Worm (Caenorhabditis elegans) whole organism, L2 larva: Measurements from ENCODE around the gene rps-30.

Source experiments
- C34F6.9 ChIP-seq: fragments of 150-350 bp; optimal IDR thresholded peaks from 2 replicates; lab custom pipeline; 2014; ENCODE audit warnings: missing biosample characterization, missing genetic modification characterization
- F13H6.1 ChIP-seq: sonication (generic microtip); optimal IDR thresholded peaks from 2 replicates; lab custom pipeline; 2016; ENCODE audit warnings: missing genetic modification characterization, missing compliant biosample characterization
- R02D3.7 ChIP-seq: fragments of 150-350 bp; optimal IDR thresholded peaks from 2 replicates; lab custom pipeline; 2014; ENCODE audit warnings: missing biosample characterization, missing genetic modification characterization
- alr-1 ChIP-seq: fragments of 150-350 bp; optimal IDR thresholded peaks from 2 replicates; lab custom pipeline; 2014; ENCODE audit warnings: missing biosample characterization, missing genetic modification characterization
- ama-1 ChIP-seq: fragments of 150-350 bp; optimal IDR thresholded peaks from 2 replicates; lab custom pipeline; 2018; ENCODE audit warnings: inconsistent platforms
- blmp-1 ChIP-seq: sonication (generic microtip); optimal IDR thresholded peaks from 2 replicates; lab custom pipeline; 2017; ENCODE audit warnings: missing genetic modification characterization, mild to moderate bottlenecking, missing compliant biosample characterization, antibody characterized with exemption, moderate library complexity; ENCODE audit not compliant: insufficient read depth
- ceh-16 ChIP-seq: fragments of 150-350 bp; optimal IDR thresholded peaks from 2 replicates; lab custom pipeline; 2014; ENCODE audit warnings: missing biosample characterization, missing genetic modification characterization
- ceh-82 ChIP-seq: fragments of 150-350 bp; optimal IDR thresholded peaks from 2 replicates; lab custom pipeline; 2014; ENCODE audit warnings: missing biosample characterization, missing genetic modification characterization
- crh-2 ChIP-seq: sonication (generic microtip); optimal IDR thresholded peaks from 2 replicates; lab custom pipeline; 2017; ENCODE audit warnings: missing biosample characterization, missing genetic modification characterization
- egl-27 ChIP-seq: sonication (generic microtip); optimal IDR thresholded peaks from 3 replicates; lab custom pipeline; 2017; ENCODE audit warnings: missing biosample characterization, missing genetic modification reagents, missing genetic modification characterization
- elt-1 ChIP-seq: fragments of 150-350 bp; optimal IDR thresholded peaks from 2 replicates; lab custom pipeline; 2014; ENCODE audit warnings: missing biosample characterization, missing genetic modification characterization
- fos-1 ChIP-seq: fragments of 150-350 bp; optimal IDR thresholded peaks from 2 replicates; lab custom pipeline; 2014; ENCODE audit warnings: missing biosample characterization, missing genetic modification characterization
- gmeb-1 ChIP-seq: fragments of 150-350 bp; optimal IDR thresholded peaks from 2 replicates; lab custom pipeline; 2014; ENCODE audit warnings: missing biosample characterization, missing genetic modification characterization
- lin-13 ChIP-seq: fragments of 150-350 bp; optimal IDR thresholded peaks from 2 replicates; lab custom pipeline; 2014; ENCODE audit warnings: missing biosample characterization, missing genetic modification reagents, missing genetic modification characterization
- lin-39 ChIP-seq: fragments of 150-350 bp; optimal IDR thresholded peaks from 2 replicates; lab custom pipeline; 2014; ENCODE audit warnings: missing biosample characterization, missing genetic modification reagents, missing genetic modification characterization
- mab-5 ChIP-seq: fragments of 150-350 bp; optimal IDR thresholded peaks from 2 replicates; lab custom pipeline; 2014; ENCODE audit warnings: missing biosample characterization, missing genetic modification characterization
- mdl-1 ChIP-seq, 2 experiments: fragments of 150-350 bp in 1 of 2; sonication (generic microtip) in 1 of 2; optimal IDR thresholded peaks; 2 replicates each; lab custom pipeline; 2017; ENCODE audit warnings: missing biosample characterization in 2 of 2, missing genetic modification characterization in 2 of 2
- nhr-10 ChIP-seq: sonication (generic microtip); optimal IDR thresholded peaks from 2 replicates; lab custom pipeline; 2017; ENCODE audit warnings: missing biosample characterization, missing genetic modification characterization
- nhr-11 ChIP-seq: fragments of 150-350 bp; optimal IDR thresholded peaks from 2 replicates; lab custom pipeline; 2014; ENCODE audit warnings: missing biosample characterization, missing genetic modification characterization
- nhr-12 ChIP-seq: fragments of 150-350 bp; optimal IDR thresholded peaks from 2 replicates; lab custom pipeline; 2014; ENCODE audit warnings: missing biosample characterization, missing genetic modification characterization
- nhr-129 ChIP-seq: fragments of 150-350 bp; optimal IDR thresholded peaks from 2 replicates; lab custom pipeline; 2014; ENCODE audit warnings: missing biosample characterization, missing genetic modification characterization
- nhr-21 ChIP-seq: fragments of 150-350 bp; optimal IDR thresholded peaks from 2 replicates; lab custom pipeline; 2014; ENCODE audit warnings: missing biosample characterization, missing genetic modification characterization
- nhr-77 ChIP-seq: fragments of 150-350 bp; optimal IDR thresholded peaks from 2 replicates; lab custom pipeline; 2014; ENCODE audit warnings: missing biosample characterization, missing genetic modification characterization
- peb-1 ChIP-seq: fragments of 150-350 bp; optimal IDR thresholded peaks from 2 replicates; lab custom pipeline; 2014; ENCODE audit warnings: missing biosample characterization, missing genetic modification characterization
- sma-3 ChIP-seq: sonication (generic microtip); optimal IDR thresholded peaks from 2 replicates; lab custom pipeline; 2016; ENCODE audit warnings: missing genetic modification reagents, missing genetic modification characterization, missing compliant biosample characterization
- sma-9 ChIP-seq, 2 experiments: fragments of 150-350 bp in 1 of 2; sonication (generic microtip) in 1 of 2; optimal IDR thresholded peaks; 2 replicates each; lab custom pipeline; 2014 to 2016; ENCODE audit warnings: missing genetic modification characterization in 2 of 2, mild to moderate bottlenecking in 1 of 2, missing biosample characterization in 1 of 2, missing compliant biosample characterization in 1 of 2, missing genetic modification reagents in 1 of 2, moderate library complexity in 1 of 2
- unc-39 ChIP-seq: fragments of 150-350 bp; optimal IDR thresholded peaks from 2 replicates; lab custom pipeline; 2014; ENCODE audit warnings: missing biosample characterization, missing genetic modification characterization
- unc-55 ChIP-seq: fragments of 150-350 bp; sonication (generic microtip); optimal IDR thresholded peaks from 3 replicates; lab custom pipeline; 2014; ENCODE audit warnings: missing biosample characterization, missing genetic modification reagents, missing genetic modification characterization
- ztf-1 ChIP-seq: fragments of 200-800 bp; sonication (Bioruptor generic); conservative IDR thresholded peaks from 2 replicates; pipeline ENCODE4 v1.3.6; 2022; ENCODE audit warnings: missing genetic modification characterization, missing compliant biosample characterization
- ztf-4 ChIP-seq: fragments of 150-350 bp; optimal IDR thresholded peaks from 2 replicates; lab custom pipeline; 2014; ENCODE audit warnings: missing biosample characterization, missing genetic modification characterization

Gene rps-30

ce11 chrV:7806629-7807028, 30.3 kb downstream of the rps-30 start:
- TF ChIP-seq ama-1 (lab: Kevin White, UChicago) (peak; percentile 17), peb-1 (tag; lab: Kevin White, UChicago) (no peak)

ce11 chrV:7808444-7808843, 32.1 kb downstream of the rps-30 start:
- no peak for TF ChIP-seq nhr-77 (tag; lab: Kevin White, UChicago)
- no peak for TF ChIP-seq elt-1
- no peak for TF ChIP-seq nhr-12 (tag; lab: Kevin White, UChicago)
- TF ChIP-seq F13H6.1 (tag; lab: Kevin White, UChicago) = no peak
- no peak for TF ChIP-seq nhr-21
- no peak for TF ChIP-seq lin-13
- TF ChIP-seq, all 48 proteins: peak for 0

ce11 chrV:7809320-7810256, 33.2 kb downstream of the rps-30 start, which contains the start of gene ZK742.3:
Gene ZK742.3 (minus strand): TSS chrV:7809912.
- TF ChIP-seq alr-1 (tag; lab: Kevin White, UChicago) (no peak), blmp-1 (tag; lab: Kevin White, UChicago) (no peak), sma-9 (GFP tag; optimal IDR thresholded peaks at IDR 0.05; lab: Kevin White, UChicago) (peak; percentile 47), sma-9 (tag; optimal IDR thresholded peaks at IDR 0.05; lab: Kevin White, UChicago) (no peak), mdl-1 (tag; optimal IDR thresholded peaks at IDR 0.05; lab: Kevin White, UChicago) (no peak), fos-1 (peak; percentile 65), nhr-11 (tag; lab: Kevin White, UChicago) (no peak), nhr-129 (peak; percentile 12), crh-2 (tag; lab: Kevin White, UChicago) (peak; percentile 19), gmeb-1 (tag; lab: Kevin White, UChicago) (no peak), mab-5 (tag; lab: Kevin White, UChicago) (no peak)

- TF ChIP-seq nhr-12 (tag; lab: Kevin White, UChicago) = no peak
- no peak for TF ChIP-seq elt-1
- no peak for TF ChIP-seq ztf-4 (tag; lab: Kevin White, UChicago)
- no peak for TF ChIP-seq F13H6.1 (tag; lab: Kevin White, UChicago)
- no peak for TF ChIP-seq ceh-82 (tag; lab: Kevin White, UChicago)
- TF ChIP-seq R02D3.7 = no peak
- TF ChIP-seq alr-1 (tag; lab: Kevin White, UChicago) = no peak
- no peak for TF ChIP-seq lin-39 (tag; lab: Kevin White, UChicago)
- no peak for TF ChIP-seq sma-3 (GFP tag; lab: Kevin White, UChicago)
- no peak for TF ChIP-seq unc-55
- no peak for TF ChIP-seq nhr-11 (tag; lab: Kevin White, UChicago)
- no peak for TF ChIP-seq nhr-21
- no peak for TF ChIP-seq ceh-16 (tag; lab: Kevin White, UChicago)
- TF ChIP-seq crh-2 (tag; lab: Kevin White, UChicago) = no peak
- no peak for TF ChIP-seq mab-5 (tag; lab: Kevin White, UChicago)
These were observed 34.2 kb downstream of the rps-30 start for ce11 chrV:7810591-7810990.

ce11 chrV:7811758-7812157, 35.4 kb downstream of the rps-30 start, which contains the start of gene ZK742.4:
Gene ZK742.4 (minus strand): TSS chrV:7811792.
- TF ChIP-seq sma-9 (GFP tag; optimal IDR thresholded peaks at IDR 0.05; lab: Kevin White, UChicago) (peak; percentile 24), sma-9 (tag; optimal IDR thresholded peaks at IDR 0.05; lab: Kevin White, UChicago) (no peak), crh-2 (tag; lab: Kevin White, UChicago) (no peak)

ce11 chrV:7814601-7815000, 38.2 kb downstream of the rps-30 start, which contains the start of gene ZK742.6:
Gene ZK742.6 (minus strand): TSS chrV:7814942.
- TF ChIP-seq C34F6.9 (tag; lab: Kevin White, UChicago) (no peak), elt-1 (no peak)

- TF ChIP-seq sma-9 (GFP tag; optimal IDR thresholded peaks at IDR 0.05; lab: Kevin White, UChicago) = no peak
- TF ChIP-seq sma-9 (tag; optimal IDR thresholded peaks at IDR 0.05; lab: Kevin White, UChicago) = no peak
- TF ChIP-seq gmeb-1 (tag; lab: Kevin White, UChicago) = no peak
- TF ChIP-seq F13H6.1 (tag; lab: Kevin White, UChicago) = no peak
- no peak for TF ChIP-seq nhr-10 (tag; lab: Kevin White, UChicago)
- no peak for TF ChIP-seq C34F6.9 (tag; lab: Kevin White, UChicago)
- TF ChIP-seq ceh-82 (tag; lab: Kevin White, UChicago) = no peak
- no peak for TF ChIP-seq unc-39 (tag; lab: Kevin White, UChicago)
- TF ChIP-seq nhr-129 = no peak
- TF ChIP-seq egl-27 (tag; lab: Kevin White, UChicago) = no peak
- no peak for TF ChIP-seq ztf-1
These were observed 40.1 kb downstream of the rps-30 start for ce11 chrV:7816486-7816885.
